Worm (Caenorhabditis elegans) whole organism, L4 larva: ENCODE results near the gene thn-1.
A peak's percentile ranks its signal among the peaks of the same experiment; 100 is the strongest.

Experiments
- D1046.2 ChIP-seq: fragments of 200-800 bp; sonication (Bioruptor generic); IDR thresholded peaks from 2 replicates; pipeline ENCODE4 v1.3.6; 2022; ENCODE audit warnings: missing genetic modification characterization, missing compliant biosample characterization
- F10B5.3 ChIP-seq: sonication (generic microtip); optimal IDR thresholded peaks from 2 replicates; lab custom pipeline; 2016; ENCODE audit warnings: mild to moderate bottlenecking, missing genetic modification characterization, missing compliant biosample characterization
- F26F4.8 ChIP-seq: fragments of 200-800 bp; sonication (Bioruptor generic); conservative IDR thresholded peaks from 2 replicates; pipeline ENCODE4 v1.3.6; 2022; ENCODE audit warnings: missing genetic modification characterization, missing compliant biosample characterization
- F44E2.7 ChIP-seq: fragments of 200-800 bp; sonication (Bioruptor generic); IDR thresholded peaks from 2 replicates; pipeline ENCODE4 v2.1.2; 2022; ENCODE audit warnings: missing genetic modification characterization, missing compliant biosample characterization
- F49E8.2 ChIP-seq: sonication (generic microtip); optimal IDR thresholded peaks from 2 replicates; lab custom pipeline; 2016; ENCODE audit warnings: missing compliant biosample characterization, mild to moderate bottlenecking, missing genetic modification characterization, borderline replicate concordance
- Y5F2A.4 ChIP-seq: fragments of 200-800 bp; sonication (Bioruptor generic); optimal IDR thresholded peaks from 2 replicates; lab custom pipeline; 2018; ENCODE audit warnings: mild to moderate bottlenecking, missing genetic modification characterization, missing compliant biosample characterization
- ZK337.2 ChIP-seq: fragments of 200-800 bp; sonication (Bioruptor generic); IDR thresholded peaks from 2 replicates; pipeline ENCODE4 v1.3.6; 2022; ENCODE audit warnings: missing genetic modification reagents, missing genetic modification characterization, missing compliant biosample characterization
- ZK546.5 ChIP-seq, 2 experiments: sonication (generic microtip); optimal IDR thresholded peaks; 2 replicates each; lab custom pipeline; 2017; ENCODE audit warnings: missing biosample characterization in 2 of 2, missing genetic modification characterization in 2 of 2
- aly-2 ChIP-seq: sonication (generic microtip); optimal IDR thresholded peaks from 2 replicates; lab custom pipeline; 2018; ENCODE audit warnings: missing biosample characterization, missing genetic modification characterization
- ceh-32 ChIP-seq: sonication (generic microtip); optimal IDR thresholded peaks from 2 replicates; lab custom pipeline; 2016; ENCODE audit warnings: mild to moderate bottlenecking, missing genetic modification characterization, missing compliant biosample characterization; ENCODE audit not compliant: poor library complexity
- ceh-44 ChIP-seq: fragments of 200-800 bp; sonication (Bioruptor generic); IDR thresholded peaks from 2 replicates; pipeline ENCODE4 v1.3.6; 2022; ENCODE audit warnings: missing genetic modification reagents, missing genetic modification characterization, missing compliant biosample characterization
- ceh-62 ChIP-seq: sonication (generic microtip); optimal IDR thresholded peaks from 2 replicates; lab custom pipeline; 2017; ENCODE audit warnings: missing biosample characterization, missing genetic modification characterization
- ceh-82 ChIP-seq: sonication (generic microtip); optimal IDR thresholded peaks from 2 replicates; lab custom pipeline; 2017; ENCODE audit warnings: missing biosample characterization, missing genetic modification characterization
- ces-1 ChIP-seq: fragments of 150-350 bp; sonication (generic microtip); optimal IDR thresholded peaks from 4 replicates; lab custom pipeline; 2014; ENCODE audit warnings: missing biosample characterization, missing genetic modification reagents, missing genetic modification characterization
- cey-2 ChIP-seq: sonication (generic microtip); optimal IDR thresholded peaks from 3 replicates; lab custom pipeline; 2017; ENCODE audit warnings: missing genetic modification characterization, mild to moderate bottlenecking, missing compliant biosample characterization, antibody characterized with exemption, borderline replicate concordance; ENCODE audit not compliant: insufficient read depth
- daf-16 ChIP-seq, 3 experiments: sonication (generic microtip); optimal IDR thresholded peaks; 2 replicates each; lab custom pipeline; 2016 to 2017; ENCODE audit warnings: missing genetic modification characterization in 3 of 3, missing genetic modification reagents in 3 of 3, mild to moderate bottlenecking in 2 of 3, missing compliant biosample characterization in 2 of 3, missing biosample characterization in 1 of 3, moderate library complexity in 1 of 3
- daf-19 ChIP-seq: fragments of 200-800 bp; sonication (Bioruptor generic); conservative IDR thresholded peaks from 2 replicates; pipeline ENCODE4 v1.3.6; 2022; ENCODE audit warnings: missing genetic modification characterization, missing compliant biosample characterization
- dmd-6 ChIP-seq: fragments of 200-800 bp; sonication (Bioruptor generic); IDR thresholded peaks from 2 replicates; pipeline ENCODE4 v1.3.6; 2022; ENCODE audit warnings: missing genetic modification reagents, missing genetic modification characterization, missing compliant biosample characterization
- dmd-8 ChIP-seq: fragments of 200-800 bp; sonication (Bioruptor generic); IDR thresholded peaks from 2 replicates; pipeline ENCODE4 v1.3.6; 2022; ENCODE audit warnings: missing genetic modification characterization, missing compliant biosample characterization
- dmd-9 ChIP-seq: fragments of 200-800 bp; sonication (Bioruptor generic); IDR thresholded peaks from 2 replicates; pipeline ENCODE4 v1.3.6; 2022; ENCODE audit warnings: missing genetic modification reagents, missing genetic modification characterization, missing compliant biosample characterization
- duxl-1 ChIP-seq: sonication (generic microtip); optimal IDR thresholded peaks from 2 replicates; lab custom pipeline; 2016; ENCODE audit warnings: mild to moderate bottlenecking, missing genetic modification characterization, moderate library complexity, missing compliant biosample characterization; ENCODE audit not compliant: poor library complexity
- fkh-10 ChIP-seq: fragments of 150-350 bp; optimal IDR thresholded peaks from 2 replicates; lab custom pipeline; 2014; ENCODE audit warnings: missing biosample characterization, missing genetic modification reagents, missing genetic modification characterization
- gei-8 ChIP-seq: fragments of 200-800 bp; sonication (Bioruptor generic); optimal IDR thresholded peaks from 2 replicates; lab custom pipeline; 2018; ENCODE audit warnings: mild to moderate bottlenecking, missing genetic modification characterization, missing compliant biosample characterization
- jun-1 ChIP-seq: fragments of 150-350 bp; optimal IDR thresholded peaks from 2 replicates; lab custom pipeline; 2014; ENCODE audit warnings: missing biosample characterization, missing genetic modification reagents, missing genetic modification characterization
- lim-7 ChIP-seq: fragments of 200-800 bp; sonication (Bioruptor generic); IDR thresholded peaks from 2 replicates; pipeline ENCODE4 v1.3.6; 2022; ENCODE audit warnings: missing genetic modification characterization, missing compliant biosample characterization
- lin-39 ChIP-seq: fragments of 150-350 bp; optimal IDR thresholded peaks from 2 replicates; lab custom pipeline; 2014; ENCODE audit warnings: missing biosample characterization, missing genetic modification reagents, missing genetic modification characterization
- madf-5 ChIP-seq, 2 experiments: fragments of 200-800 bp; sonication (Bioruptor generic); IDR thresholded peaks; 2 replicates each; pipeline ENCODE4 v1.3.6; 2022; ENCODE audit warnings: missing compliant biosample characterization in 2 of 2, missing genetic modification characterization in 2 of 2
- mdl-1 ChIP-seq, 2 experiments: fragments of 150-350 bp in 1 of 2; sonication (generic microtip) in 1 of 2; optimal IDR thresholded peaks; 2 replicates each; lab custom pipeline; 2014 to 2017; ENCODE audit warnings: missing biosample characterization in 2 of 2, missing genetic modification characterization in 2 of 2
- mep-1 ChIP-seq: fragments of 150-350 bp; sonication (generic microtip); optimal IDR thresholded peaks from 3 replicates; lab custom pipeline; 2014; ENCODE audit warnings: missing biosample characterization, missing genetic modification characterization
- mes-2 ChIP-seq: sonication (generic microtip); optimal IDR thresholded peaks from 2 replicates; lab custom pipeline; 2016; ENCODE audit warnings: missing genotype, mild to moderate bottlenecking, missing genetic modification characterization, missing compliant biosample characterization; ENCODE audit not compliant: poor library complexity, severe bottlenecking
- mxl-3 ChIP-seq: fragments of 200-800 bp; sonication (Bioruptor generic); optimal IDR thresholded peaks from 2 replicates; lab custom pipeline; 2018; ENCODE audit warnings: mild to moderate bottlenecking, missing genetic modification characterization, missing compliant biosample characterization
- nhr-10 ChIP-seq: fragments of 150-350 bp; optimal IDR thresholded peaks from 2 replicates; lab custom pipeline; 2014; ENCODE audit warnings: missing biosample characterization, missing genetic modification characterization
- nhr-102 ChIP-seq: sonication (generic microtip); optimal IDR thresholded peaks from 2 replicates; lab custom pipeline; 2016; ENCODE audit warnings: mild to moderate bottlenecking, missing genetic modification characterization, moderate library complexity, missing compliant biosample characterization
- nhr-11 ChIP-seq: fragments of 150-350 bp; optimal IDR thresholded peaks from 2 replicates; lab custom pipeline; 2014; ENCODE audit warnings: missing biosample characterization, missing genetic modification characterization
- nhr-237 ChIP-seq: sonication (generic microtip); optimal IDR thresholded peaks from 2 replicates; lab custom pipeline; 2017; ENCODE audit warnings: missing biosample characterization, missing genetic modification characterization
- nhr-41 ChIP-seq: fragments of 200-800 bp; sonication (Bioruptor generic); IDR thresholded peaks from 2 replicates; pipeline ENCODE4 v1.3.6; 2022; ENCODE audit warnings: missing genetic modification reagents, missing genetic modification characterization, missing compliant biosample characterization
- nhr-76 ChIP-seq: fragments of 150-350 bp; optimal IDR thresholded peaks from 2 replicates; lab custom pipeline; 2014; ENCODE audit warnings: missing biosample characterization, missing genetic modification characterization
- pha-4 ChIP-seq, 2 experiments: fragments of 150-350 bp in 1 of 2; fragments of 200-800 bp in 1 of 2; sonication (Bioruptor generic) in 1 of 2; IDR thresholded peaks in 1 of 2; optimal IDR thresholded peaks in 1 of 2; 2 replicates each; pipeline versions ENCODE4 v1.3.6 to Lab custom; 2014 to 2022; ENCODE audit warnings: missing genetic modification characterization in 2 of 2, missing genetic modification reagents in 2 of 2, missing biosample characterization in 1 of 2, missing compliant biosample characterization in 1 of 2
- rbr-2 ChIP-seq: sonication (generic microtip); optimal IDR thresholded peaks from 2 replicates; lab custom pipeline; 2016; ENCODE audit warnings: missing genotype, missing genetic modification characterization, missing compliant biosample characterization
- saeg-2 ChIP-seq: fragments of 200-800 bp; sonication (Bioruptor generic); IDR thresholded peaks from 2 replicates; pipeline ENCODE4 v1.3.6; 2022; ENCODE audit warnings: missing genetic modification reagents, missing genetic modification characterization, missing compliant biosample characterization
- sdz-12 ChIP-seq: fragments of 200-800 bp; sonication (Bioruptor generic); optimal IDR thresholded peaks from 2 replicates; lab custom pipeline; 2018; ENCODE audit warnings: mild to moderate bottlenecking, missing genetic modification characterization, missing compliant biosample characterization
- skn-1 ChIP-seq: fragments of 150-350 bp; optimal IDR thresholded peaks from 2 replicates; lab custom pipeline; 2014; ENCODE audit warnings: missing biosample characterization, missing genetic modification characterization
- snpc-4 ChIP-seq: fragments of 150-350 bp; optimal IDR thresholded peaks from 2 replicates; lab custom pipeline; 2014; ENCODE audit warnings: missing biosample characterization, missing genetic modification characterization
- spr-1 ChIP-seq: sonication (generic microtip); optimal IDR thresholded peaks from 2 replicates; lab custom pipeline; 2016; ENCODE audit warnings: mild to moderate bottlenecking, missing genetic modification characterization, missing compliant biosample characterization
- tra-1 ChIP-seq: fragments of 200-800 bp; sonication (Bioruptor generic); IDR thresholded peaks from 2 replicates; pipeline ENCODE4 v1.3.6; 2022; ENCODE audit warnings: missing genetic modification reagents, missing genetic modification characterization, missing compliant biosample characterization
- zfp-3 ChIP-seq: fragments of 200-800 bp; sonication (Bioruptor generic); conservative IDR thresholded peaks from 2 replicates; pipeline ENCODE4 v1.3.6; 2022; ENCODE audit warnings: missing genetic modification reagents, missing genetic modification characterization, missing compliant biosample characterization
- zip-2 ChIP-seq: fragments of 150-350 bp; optimal IDR thresholded peaks from 2 replicates; lab custom pipeline; 2014; ENCODE audit warnings: missing biosample characterization, missing genetic modification characterization
- ztf-11 ChIP-seq: fragments of 150-350 bp; optimal IDR thresholded peaks from 2 replicates; lab custom pipeline; 2014; ENCODE audit warnings: missing biosample characterization, missing genetic modification characterization

thn-1 gene

DNA sequence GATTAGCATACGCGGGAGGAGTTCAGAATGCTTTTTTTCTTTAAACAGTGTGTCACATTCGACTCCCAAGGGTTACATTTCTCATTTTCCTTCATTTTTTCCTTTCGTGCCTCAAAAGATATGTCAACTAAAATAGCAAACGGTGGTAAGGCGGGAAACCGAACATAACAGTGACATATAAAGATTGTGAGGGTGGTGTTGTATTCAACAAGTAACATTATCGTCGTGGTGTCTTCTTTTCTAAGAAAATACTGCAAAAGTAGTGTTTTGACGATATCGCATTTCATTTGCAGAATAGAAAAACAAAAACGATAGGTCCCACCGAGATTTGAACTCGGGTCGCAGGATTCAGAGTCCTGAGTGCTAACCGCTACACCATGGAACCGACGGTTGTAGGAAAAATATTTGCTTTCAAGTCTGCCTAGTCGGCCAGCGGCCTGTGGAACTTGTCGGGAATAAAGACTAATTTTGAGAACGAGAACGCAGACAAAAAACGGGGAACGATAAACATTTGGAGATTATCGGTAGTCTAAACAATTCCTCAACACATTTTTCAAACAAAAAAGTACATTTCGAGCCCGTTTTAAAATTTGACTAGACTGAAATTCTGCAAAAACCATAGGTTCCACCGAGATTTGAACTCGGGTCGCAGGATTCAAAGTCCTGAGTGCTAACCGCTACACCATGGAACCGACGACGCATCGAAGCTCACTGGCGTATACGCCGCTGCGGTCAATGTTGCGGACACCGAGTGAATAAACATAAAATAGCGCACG, 36.9 kb downstream of the thn-1 start (continued):
- peak; percentile 56 for TF ChIP-seq mes-2
- TF ChIP-seq snpc-4: no peak
- no peak for TF ChIP-seq ZK546.5 (tag; optimal IDR thresholded peaks at IDR 0.05; lab: Kevin White, UChicago)
- peak; percentile 19 for TF ChIP-seq gei-8 (GFP tag; lab: Kevin White, UChicago)
- peak; percentile 63; the same call in 1 of the 2 replicates for TF ChIP-seq daf-19 (GFP tag; lab: Robert Waterston, UW)
- TF ChIP-seq daf-16 (GFP tag; optimal IDR thresholded peaks at IDR 0.05; lab: Kevin White, UChicago): peak in 1 of 2 experiments; percentile 31
- peak; percentile 45 for TF ChIP-seq daf-16 (tag; optimal IDR thresholded peaks at IDR 0.05; lab: Kevin White, UChicago)
- TF ChIP-seq dmd-9: 0 out of 2 replicates have a peak, but pooled peaks have one; percentile 10
- TF ChIP-seq nhr-11 (tag; lab: Kevin White, UChicago): no peak
- TF ChIP-seq ceh-62 (tag; lab: Kevin White, UChicago): no peak
- no peak for TF ChIP-seq cey-2
- peak; percentile 63 for TF ChIP-seq lim-7
- no peak for TF ChIP-seq zfp-3 (GFP tag; lab: Robert Waterston, UW)
- peak; percentile 35 for TF ChIP-seq dmd-6 (GFP tag; lab: Robert Waterston, UW)
- no peak for TF ChIP-seq nhr-102 (tag; lab: Kevin White, UChicago)
- TF ChIP-seq sdz-12 (GFP tag; lab: Kevin White, UChicago): peak; percentile 21
- no peak for TF ChIP-seq F49E8.2 (tag; lab: Kevin White, UChicago)
- no peak for TF ChIP-seq saeg-2 (GFP tag; lab: Robert Waterston, UW)
- no peak; the same call in 1 of the 2 replicates for TF ChIP-seq pha-4 (GFP tag; IDR thresholded peaks at IDR 0.05; lab: Robert Waterston, UW)
- no peak for TF ChIP-seq pha-4 (tag; optimal IDR thresholded peaks at IDR 0.05; lab: Kevin White, UChicago)
- TF ChIP-seq mxl-3 (GFP tag; lab: Kevin White, UChicago): no peak
- no peak for TF ChIP-seq lin-39
- TF ChIP-seq nhr-237 (tag; lab: Kevin White, UChicago): no peak
- no peak for TF ChIP-seq fkh-10 (GFP tag; lab: Kevin White, UChicago)
- no peak; the same call in 1 of the 2 replicates for TF ChIP-seq D1046.2
- no peak for TF ChIP-seq madf-5 (GFP tag; IDR thresholded peaks at IDR 0.05; lab: Robert Waterston, UW)
- no peak for TF ChIP-seq skn-1
- TF ChIP-seq nhr-10: no peak
- TF ChIP-seq F26F4.8 (GFP tag; lab: Robert Waterston, UW): peak; percentile 72
- peak; percentile 21 for TF ChIP-seq mep-1 (tag; lab: Kevin White, UChicago)
- TF ChIP-seq nhr-41: peak; percentile 62; the same call in 1 of the 2 replicates
- TF ChIP-seq ceh-82 (tag; lab: Kevin White, UChicago): no peak
- no peak for TF ChIP-seq ceh-44 (GFP tag; lab: Robert Waterston, UW)
- TF ChIP-seq Y5F2A.4 (GFP tag; lab: Kevin White, UChicago): no peak
- TF ChIP-seq tra-1 (GFP tag; lab: Robert Waterston, UW): no peak; the same call in 1 of the 2 replicates
- TF ChIP-seq spr-1: peak; percentile 50
- TF ChIP-seq ceh-32 (tag; lab: Kevin White, UChicago): no peak
- TF ChIP-seq zip-2 (tag; lab: Kevin White, UChicago): no peak
- TF ChIP-seq aly-2 (tag; lab: Kevin White, UChicago): no peak
- TF ChIP-seq rbr-2 (tag; lab: Kevin White, UChicago): no peak
- peak; percentile 42; the same call in 1 of the 2 replicates for TF ChIP-seq dmd-8 (GFP tag; lab: Robert Waterston, UW)
- no peak for TF ChIP-seq jun-1 (tag; lab: Kevin White, UChicago)
- TF ChIP-seq mdl-1 (tag; optimal IDR thresholded peaks at IDR 0.05; lab: Kevin White, UChicago): no peak
- TF ChIP-seq ces-1 (GFP tag; lab: Kevin White, UChicago): no peak
- no peak for TF ChIP-seq ztf-11 (tag; lab: Kevin White, UChicago)
- TF ChIP-seq duxl-1 (tag; lab: Kevin White, UChicago): peak; percentile 9
- no peak for TF ChIP-seq F10B5.3 (tag; lab: Kevin White, UChicago)
- 0 out of 2 replicates have a peak, but pooled peaks have one; percentile 5 for TF ChIP-seq F44E2.7 (GFP tag; lab: Robert Waterston, UW)
- TF ChIP-seq nhr-76: no peak
- TF ChIP-seq ZK337.2: no peak
